Fruit fly (Drosophila melanogaster) whole organism, embryonic: ENCODE results near the gene Ugt305A1.
A peak's percentile ranks its signal among the peaks of the same experiment; 100 is the strongest.

ENCODE experiments used
- B-H2 ChIP-seq: fragments of 200-800 bp; sonication (Bioruptor generic); optimal IDR thresholded peaks from 2 replicates; lab custom pipeline; 2018; ENCODE audit warnings: missing biosample characterization, mild to moderate bottlenecking, missing genetic modification characterization
- Bteb2 ChIP-seq: fragments of 200-800 bp; sonication (Bioruptor generic); optimal IDR thresholded peaks from 2 replicates; lab custom pipeline; 2016; ENCODE audit warnings: missing biosample characterization, missing genetic modification characterization
- C15 ChIP-seq: fragments of 200-800 bp; sonication (Bioruptor generic); IDR thresholded peaks from 3 replicates; pipeline ENCODE4 v1.3.6; 2022; ENCODE audit warnings: missing biosample characterization, missing genetic modification characterization
- CG10654 ChIP-seq: fragments of 200-800 bp; sonication (Bioruptor generic); optimal IDR thresholded peaks from 2 replicates; lab custom pipeline; 2016; ENCODE audit warnings: missing biosample characterization, missing genetic modification characterization
- CG12219 ChIP-seq: fragments of 200-800 bp; sonication (Bioruptor generic); optimal IDR thresholded peaks from 3 replicates; lab custom pipeline; 2018; ENCODE audit warnings: missing biosample characterization, mild to moderate bottlenecking, missing genetic modification characterization
- CG12744 ChIP-seq: fragments of 200-800 bp; sonication (Bioruptor generic); optimal IDR thresholded peaks from 2 replicates; lab custom pipeline; 2016; ENCODE audit warnings: missing biosample characterization, missing genetic modification characterization
- CG12769 ChIP-seq: fragments of 200-800 bp; sonication (Bioruptor generic); optimal IDR thresholded peaks from 2 replicates; lab custom pipeline; 2019; ENCODE audit warnings: missing biosample characterization, mild to moderate bottlenecking, missing genetic modification characterization, moderate library complexity
- CG14860 ChIP-seq: fragments of 200-800 bp; sonication (Bioruptor generic); IDR thresholded peaks from 3 replicates; pipeline ENCODE4 v1.3.6; 2022; ENCODE audit warnings: missing biosample characterization, missing genetic modification characterization; ENCODE audit not compliant: partially characterized antibody
- CG3847 ChIP-seq: fragments of 200-800 bp; sonication (Bioruptor generic); IDR thresholded peaks from 2 replicates; pipeline ENCODE4 v1.3.6; 2022; ENCODE audit warnings: missing biosample characterization, missing genetic modification characterization
- CG4730 ChIP-seq: fragments of 200-800 bp; sonication (Bioruptor generic); IDR thresholded peaks from 2 replicates; pipeline ENCODE4 v1.3.6; 2022; ENCODE audit warnings: missing biosample characterization, missing genetic modification characterization
- CG6791 ChIP-seq: fragments of 200-800 bp; sonication (Bioruptor generic); IDR thresholded peaks from 3 replicates; pipeline ENCODE4 v1.3.6; 2022; ENCODE audit warnings: missing biosample characterization, missing genetic modification characterization; ENCODE audit not compliant: partially characterized antibody
- CG7839 ChIP-seq: fragments of 200-800 bp; sonication (Bioruptor generic); optimal IDR thresholded peaks from 3 replicates; lab custom pipeline; 2018; ENCODE audit warnings: missing biosample characterization, mild to moderate bottlenecking, missing genetic modification characterization, moderate library complexity
- CG8765 ChIP-seq: fragments of 200-800 bp; sonication (Bioruptor generic); IDR thresholded peaks from 2 replicates; pipeline ENCODE4 v1.3.6; 2022; ENCODE audit warnings: missing biosample characterization, missing genetic modification characterization
- CG8944 ChIP-seq: fragments of 200-800 bp; sonication (Bioruptor generic); optimal IDR thresholded peaks from 3 replicates; lab custom pipeline; 2016; ENCODE audit warnings: missing biosample characterization, missing genetic modification characterization
- CHES-1-like ChIP-seq: fragments of 200-800 bp; sonication (Bioruptor generic); optimal IDR thresholded peaks from 2 replicates; lab custom pipeline; 2016; ENCODE audit warnings: missing biosample characterization, missing genetic modification characterization
- CkIIα-i1 ChIP-seq: fragments of 200-800 bp; sonication (Bioruptor generic); IDR thresholded peaks from 2 replicates; pipeline ENCODE4 v1.3.6; 2022; ENCODE audit warnings: missing biosample characterization, missing genetic modification characterization
- Dek ChIP-seq: fragments of 200-800 bp; sonication (Bioruptor generic); optimal IDR thresholded peaks from 3 replicates; lab custom pipeline; 2019; ENCODE audit warnings: missing biosample characterization, mild to moderate bottlenecking, missing genetic modification characterization, moderate library complexity
- E2f1 ChIP-seq: fragments of 200-800 bp; sonication (Bioruptor generic); IDR thresholded peaks from 2 replicates; pipeline ENCODE4 v1.3.6; 2022; ENCODE audit warnings: missing biosample characterization, missing genetic modification characterization
- Ets65A ChIP-seq: fragments of 200-800 bp; sonication (Bioruptor generic); peaks from one replicate; lab custom pipeline; 2016; ENCODE audit warnings: missing biosample characterization, missing genetic modification characterization
- HLHmδ ChIP-seq: fragments of 200-800 bp; sonication (Bioruptor generic); optimal IDR thresholded peaks from 2 replicates; lab custom pipeline; 2018; ENCODE audit warnings: missing biosample characterization, mild to moderate bottlenecking, missing genetic modification characterization, moderate library complexity
- Jarid2 ChIP-seq: fragments of 200-800 bp; sonication (Bioruptor generic); optimal IDR thresholded peaks from 3 replicates; lab custom pipeline; 2017; ENCODE audit warnings: mild to moderate bottlenecking, missing biosample characterization, missing genetic modification reagents, missing genetic modification characterization
- Kr ChIP-seq: fragments of 200-800 bp; sonication (Bioruptor generic); optimal IDR thresholded peaks from 2 replicates; lab custom pipeline; 2017; ENCODE audit warnings: missing biosample characterization, mild to moderate bottlenecking, missing genetic modification characterization
- Lhr ChIP-seq: fragments of 200-800 bp; sonication (Bioruptor generic); optimal IDR thresholded peaks from 3 replicates; lab custom pipeline; 2017; ENCODE audit warnings: mild to moderate bottlenecking, missing biosample characterization, missing genetic modification reagents, missing genetic modification characterization
- Oaz ChIP-seq: fragments of 200-800 bp; sonication (Bioruptor generic); IDR thresholded peaks from 2 replicates; pipeline ENCODE4 v1.3.6; 2022; ENCODE audit warnings: missing biosample characterization, missing genetic modification characterization
- YL-1 ChIP-seq: fragments of 200-800 bp; sonication (Bioruptor generic); optimal IDR thresholded peaks from 3 replicates; lab custom pipeline; 2017; ENCODE audit warnings: missing biosample characterization, mild to moderate bottlenecking, missing genetic modification characterization
- bab2 ChIP-seq: fragments of 200-800 bp; sonication (Bioruptor generic); optimal IDR thresholded peaks from 2 replicates; lab custom pipeline; 2016; ENCODE audit warnings: missing biosample characterization, missing genetic modification characterization
- dpn ChIP-seq, 2 experiments: fragments of 200-800 bp; sonication (Bioruptor generic); optimal IDR thresholded peaks; 3 replicates each; lab custom pipeline; 2016; ENCODE audit warnings: missing biosample characterization in 2 of 2, missing genetic modification characterization in 2 of 2
- gce ChIP-seq: fragments of 200-800 bp; sonication (Bioruptor generic); IDR thresholded peaks from 3 replicates; pipeline ENCODE4 v1.3.6; 2022; ENCODE audit warnings: missing biosample characterization, missing genetic modification characterization
- ind ChIP-seq: fragments of 200-800 bp; sonication (Bioruptor generic); optimal IDR thresholded peaks from 3 replicates; lab custom pipeline; 2016; ENCODE audit warnings: missing biosample characterization, missing genetic modification characterization
- lilli ChIP-seq: fragments of 200-800 bp; sonication (Bioruptor generic); optimal IDR thresholded peaks from 3 replicates; lab custom pipeline; 2016; ENCODE audit warnings: missing biosample characterization, missing genetic modification characterization
- nom ChIP-seq: fragments of 200-800 bp; sonication (Bioruptor generic); optimal IDR thresholded peaks from 2 replicates; lab custom pipeline; 2017; ENCODE audit warnings: missing biosample characterization, missing genetic modification characterization, mild to moderate bottlenecking, moderate library complexity, missing genetic modification reagents
- sc ChIP-seq, 3 experiments: fragments of >200 bp in 2 of 3; fragments of 200-800 bp in 1 of 3; sonication (Bioruptor generic) in 1 of 3; optimal IDR thresholded peaks; 2 replicates in 2 of 3; 3 replicates in 1 of 3; lab custom pipeline; 2017; ENCODE audit warnings: mild to moderate bottlenecking in 1 of 3, missing biosample characterization in 1 of 3, missing genetic modification characterization in 1 of 3, missing genetic modification reagents in 1 of 3
- slp2 ChIP-seq: fragments of 200-800 bp; sonication (Bioruptor generic); optimal IDR thresholded peaks from 2 replicates; lab custom pipeline; 2016; ENCODE audit warnings: missing biosample characterization, missing genetic modification characterization
- sna ChIP-seq: fragments of 200-800 bp; sonication (Bioruptor generic); IDR thresholded peaks from 2 replicates; pipeline ENCODE4 v1.3.6; 2022; ENCODE audit warnings: missing biosample characterization, missing genetic modification characterization; ENCODE audit not compliant: partially characterized antibody
- zen ChIP-seq: fragments of 200-800 bp; sonication (Bioruptor generic); optimal IDR thresholded peaks from 3 replicates; lab custom pipeline; 2018; ENCODE audit warnings: missing biosample characterization, mild to moderate bottlenecking, missing genetic modification characterization, moderate library complexity
- zen2 ChIP-seq: fragments of 200-800 bp; sonication (Bioruptor generic); IDR thresholded peaks from 3 replicates; pipeline ENCODE4 v1.3.6; 2022; ENCODE audit warnings: missing biosample characterization, missing genetic modification characterization; ENCODE audit not compliant: partially characterized antibody

Gene Ugt305A1

DNA sequence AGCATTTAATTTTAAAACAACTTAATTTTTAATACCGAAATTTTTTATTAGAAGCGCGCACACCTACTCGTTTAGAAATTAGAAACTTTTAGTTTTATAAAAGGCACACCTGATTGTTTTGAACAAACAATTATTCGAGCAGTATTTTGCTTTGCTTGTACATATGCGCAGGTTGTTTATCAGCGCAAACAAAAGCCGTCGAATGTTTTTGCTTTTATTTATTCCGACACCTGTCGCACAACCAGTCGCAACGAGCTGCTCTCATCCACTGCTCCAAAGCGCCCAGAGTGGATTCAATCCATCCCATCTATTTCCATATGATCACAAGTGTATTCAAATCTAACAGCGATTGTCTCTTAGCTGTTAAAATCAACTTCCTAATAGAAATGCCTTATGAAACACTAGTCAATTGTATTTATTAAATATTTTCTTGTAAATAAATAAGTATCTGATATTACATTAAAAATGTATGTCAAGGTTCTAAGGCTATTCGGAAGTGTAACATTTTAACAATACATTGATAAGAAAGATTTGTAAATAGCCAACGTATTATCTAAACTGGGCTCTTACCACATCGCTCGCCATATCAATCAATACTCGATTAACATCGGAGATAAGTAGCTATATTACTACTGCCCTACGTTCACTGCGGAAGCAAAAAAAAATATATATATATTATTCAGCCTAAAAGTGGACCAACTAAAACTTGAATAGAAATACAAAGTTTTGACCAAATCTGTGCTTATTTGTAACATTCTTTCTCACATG, 33.6 kb upstream of the Ugt305A1 start, which contains the start of gene CG11594 (continued):
- TF ChIP-seq HLHmδ (GFP tag; lab: Kevin White, UChicago) (no peak), CG8944 (GFP tag; lab: Kevin White, UChicago) (no peak)
- TF ChIP-seq, all 482 proteins: peak for 77

DNA sequence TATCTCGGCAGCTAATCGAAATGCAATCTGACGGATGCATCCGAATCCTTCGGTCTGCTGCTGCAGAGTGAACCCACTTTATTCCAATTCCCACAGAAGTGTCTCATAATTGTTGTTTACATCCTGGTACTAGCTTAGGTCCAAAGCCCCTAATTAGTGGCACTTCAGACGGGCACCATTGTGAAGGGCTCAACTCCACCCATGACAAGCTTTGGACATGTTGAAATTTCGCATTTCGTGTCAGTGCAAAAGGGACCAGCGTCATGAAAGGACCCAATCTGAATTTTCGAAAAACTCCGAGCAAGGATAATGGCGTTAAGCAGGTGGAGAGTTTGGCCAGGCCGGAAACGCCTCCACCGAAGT, 33.1 kb upstream of the Ugt305A1 start, which contains the start of gene Gr64a:
Gr64a (plus strand) TSS at position 264 of the 363 bp plus-strand sequence.
- TF ChIP-seq Kr (GFP tag; lab: Kevin White, UChicago), result no peak
- no peak for TF ChIP-seq YL-1 (GFP tag; lab: Kevin White, UChicago)
- no peak for TF ChIP-seq bab2
- no peak for TF ChIP-seq E2f1
- TF ChIP-seq B-H2 (GFP tag; lab: Kevin White, UChicago), result no peak
- TF ChIP-seq CG4730 (GFP tag; lab: Robert Waterston, UW), result no peak
- TF ChIP-seq slp2, result no peak
- no peak for TF ChIP-seq Jarid2 (GFP tag; lab: Kevin White, UChicago)
- no peak for TF ChIP-seq Bteb2 (GFP tag; lab: Kevin White, UChicago)

DNA sequence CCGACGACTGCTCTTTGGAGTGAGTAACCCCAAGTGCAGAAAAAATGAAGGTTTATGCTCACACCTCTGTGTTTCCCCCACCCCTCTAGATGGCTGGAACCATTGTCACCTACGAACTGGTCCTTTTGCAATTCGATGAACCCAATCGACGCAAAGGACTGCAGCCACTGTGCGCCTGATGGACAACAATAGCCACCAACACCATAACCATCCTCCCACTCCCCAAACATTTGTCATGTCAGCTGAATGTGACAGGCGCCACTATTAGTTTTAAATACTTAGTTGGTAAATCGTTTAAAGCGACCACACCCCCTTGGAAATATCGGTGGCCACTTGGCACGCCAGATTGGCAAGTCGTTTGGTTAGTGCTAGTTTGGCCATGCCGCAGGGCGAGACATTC, 31.3 kb upstream of the Ugt305A1 start, which contains the start of the genes Gr64b and Gr64c:
Gr64b (plus strand) TSS at position 301 of the 400 bp plus-strand sequence.
Gr64c (plus strand) TSS at position 301 of the 400 bp plus-strand sequence.
- TF ChIP-seq CG6791 (GFP tag; lab: Robert Waterston, UW) (no peak), CG7839 (tag; lab: Kevin White, UChicago) (no peak), sna (no peak), zen2 (GFP tag; lab: Robert Waterston, UW) (no peak), Lhr (GFP tag; lab: Kevin White, UChicago) (no peak), CG10654 (no peak), CG12219 (no peak), zen (tag; lab: Kevin White, UChicago) (no peak), CG12744 (GFP tag; lab: Kevin White, UChicago) (no peak), E2f1 (no peak), CG3847 (no peak), CG12769 (tag; lab: Kevin White, UChicago) (no peak), Oaz (GFP tag; lab: Robert Waterston, UW) (no peak), nom (GFP tag; lab: Kevin White, UChicago) (no peak), CkIIα-i1 (GFP tag; lab: Robert Waterston, UW) (no peak), C15 (GFP tag; lab: Robert Waterston, UW) (no peak), B-H2 (GFP tag; lab: Kevin White, UChicago) (no peak), Dek (tag; lab: Kevin White, UChicago) (no peak), lilli (GFP tag; lab: Kevin White, UChicago) (no peak), CG14860 (no peak)

DNA sequence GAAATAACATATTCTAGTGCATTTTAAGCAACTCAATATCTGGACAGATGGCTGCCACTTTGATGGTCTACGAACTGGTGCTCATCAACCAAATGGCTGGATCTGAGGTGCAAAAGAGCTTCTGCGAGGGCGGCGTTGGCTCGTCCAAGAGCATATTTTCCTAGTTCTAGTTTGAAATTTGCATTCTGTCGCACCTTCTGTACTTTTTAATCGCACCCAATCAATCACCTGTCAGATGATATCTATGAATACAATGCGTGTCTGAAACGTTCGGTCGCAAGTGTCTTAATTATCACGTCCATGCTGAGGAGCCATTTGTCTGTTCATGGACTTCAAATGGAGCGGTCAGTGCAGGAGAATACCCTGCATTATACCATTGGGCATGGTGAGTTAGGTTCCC, 27.8 kb upstream of the Ugt305A1 start, which contains the start of the genes Gr64d and Gr64e:
Gr64d (plus strand) TSS at position 301 of the 400 bp plus-strand sequence.
Gr64e (plus strand) TSS at position 380 of the 400 bp plus-strand sequence.
- TF ChIP-seq CHES-1-like (GFP tag; lab: Kevin White, UChicago), result no peak
- peak; percentile 56 for TF ChIP-seq Ets65A
- no peak for TF ChIP-seq ind (GFP tag; lab: Kevin White, UChicago)

DNA sequence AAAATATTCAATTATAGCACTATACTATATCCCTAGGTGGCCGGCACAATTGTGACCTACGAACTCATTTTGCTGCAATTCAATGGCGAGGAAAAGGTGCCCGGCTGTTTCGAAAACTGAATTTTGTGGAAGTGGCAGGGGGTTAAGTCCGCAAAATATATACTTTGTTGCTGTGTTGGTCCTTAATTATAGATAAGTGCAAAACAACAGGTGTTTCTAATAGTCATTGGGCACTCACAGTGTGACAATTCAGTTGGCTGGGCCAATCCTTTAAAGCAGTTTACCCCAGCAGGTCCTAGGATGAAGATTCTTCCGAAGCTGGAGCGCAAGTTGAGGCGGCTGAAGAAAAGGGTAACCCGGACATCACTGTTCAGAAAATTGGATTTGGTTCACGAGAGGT, 24.1 kb upstream of the Ugt305A1 start, which contains the start of gene Gr64f:
Gr64f (plus strand) TSS at position 301 of the 400 bp plus-strand sequence.
- TF ChIP-seq sc (optimal IDR thresholded peaks at IDR 0.05; lab: Kevin White, UChicago) (no peak), sc (GFP tag; optimal IDR thresholded peaks at IDR 0.05; lab: Kevin White, UChicago) (no peak), zen (tag; lab: Kevin White, UChicago) (peak; percentile 21), CG8765 (GFP tag; lab: Robert Waterston, UW) (no peak), dpn (GFP tag; optimal IDR thresholded peaks at IDR 0.05; lab: Kevin White, UChicago) (no peak), gce (GFP tag; lab: Robert Waterston, UW) (no peak)
